Fruit fly (Drosophila melanogaster) whole organism: ENCODE measurements around the gene Npc2h.
A peak's percentile ranks its signal among the peaks of the same experiment; 100 is the strongest.

ENCODE experiments used
- CG8478 ChIP-seq: fragments of >200 bp; optimal IDR thresholded peaks from 2 replicates; lab custom pipeline; 2018; ENCODE audit warnings: inconsistent platforms
- Dll ChIP-seq: fragments of >200 bp; optimal IDR thresholded peaks from 2 replicates; lab custom pipeline; 2017
- EcR ChIP-seq, 2 experiments: fragments of >200 bp; optimal IDR thresholded peaks; 2 replicates each; lab custom pipeline; 2017; ENCODE audit warnings: missing biosample characterization in 2 of 2, missing genetic modification characterization in 2 of 2, missing genetic modification reagents in 2 of 2
- pan ChIP-seq: fragments of >200 bp; optimal IDR thresholded peaks from 2 replicates; lab custom pipeline; 2017
- psq ChIP-seq: fragments of >200 bp; optimal IDR thresholded peaks from 2 replicates; lab custom pipeline; 2017
- usp ChIP-seq: fragments of >200 bp; optimal IDR thresholded peaks from 2 replicates; lab custom pipeline; 2017; ENCODE audit warnings: missing biosample characterization, missing genetic modification characterization, mixed read lengths

Gene Npc2h

dm6 chr3R:30746190-30746589 is at the start of gene Npc2h:
Npc2h (minus strand) TSS chr3R:30746290.
- TF ChIP-seq psq (lab: Kevin White, UChicago) (no peak), pan (lab: Kevin White, UChicago) (no peak), Dll (lab: Kevin White, UChicago) (no peak), usp (no peak), EcR (GFP tag; optimal IDR thresholded peaks at IDR 0.05; lab: Kevin White, UChicago) (no peak), CG8478 (lab: Kevin White, UChicago) (no peak)

- TF ChIP-seq psq (lab: Kevin White, UChicago) (no peak), Dll (lab: Kevin White, UChicago) (peak; percentile 60), usp (no peak), CG8478 (lab: Kevin White, UChicago) (peak; percentile 37), EcR (GFP tag; optimal IDR thresholded peaks at IDR 0.05; lab: Kevin White, UChicago) (no peak)
Measured at dm6 chr3R:30794564-30795313, 48.6 kb upstream of the Npc2h start.

dm6 chr3R:30792959-30793358 is 46.9 kb upstream of the Npc2h start:
- TF ChIP-seq EcR (GFP tag; optimal IDR thresholded peaks at IDR 0.05; lab: Kevin White, UChicago) (no peak), usp (no peak), CG8478 (lab: Kevin White, UChicago) (no peak), psq (lab: Kevin White, UChicago) (no peak), Dll (lab: Kevin White, UChicago) (no peak), pan (lab: Kevin White, UChicago) (no peak)

- no peak for TF ChIP-seq EcR (GFP tag; optimal IDR thresholded peaks at IDR 0.05; lab: Kevin White, UChicago)
- no peak for TF ChIP-seq psq (lab: Kevin White, UChicago)
- TF ChIP-seq pan (lab: Kevin White, UChicago), result no peak
- no peak for TF ChIP-seq usp
- no peak for TF ChIP-seq CG8478 (lab: Kevin White, UChicago)
- no peak for TF ChIP-seq Dll (lab: Kevin White, UChicago)
Measured at dm6 chr3R:30789363-30789762, 43.3 kb upstream of the Npc2h start.

- no peak for TF ChIP-seq Dll (lab: Kevin White, UChicago)
- no peak for TF ChIP-seq CG8478 (lab: Kevin White, UChicago)
- no peak for TF ChIP-seq psq (lab: Kevin White, UChicago)
- TF ChIP-seq EcR (GFP tag; optimal IDR thresholded peaks at IDR 0.05; lab: Kevin White, UChicago), result no peak
- TF ChIP-seq pan (lab: Kevin White, UChicago), result no peak
- no peak for TF ChIP-seq usp
Measured at dm6 chr3R:30782553-30782952, 36.5 kb upstream of the Npc2h start.

- TF ChIP-seq pan (lab: Kevin White, UChicago), result no peak
- no peak for TF ChIP-seq psq (lab: Kevin White, UChicago)
- no peak for TF ChIP-seq usp
- peak; percentile 38 for TF ChIP-seq Dll (lab: Kevin White, UChicago)
- peak in 1 of 2 experiments; percentile 25 for TF ChIP-seq EcR (GFP tag; optimal IDR thresholded peaks at IDR 0.05; lab: Kevin White, UChicago)
- TF ChIP-seq CG8478 (lab: Kevin White, UChicago), result no peak
Measured at dm6 chr3R:30781661-30782120, 35.6 kb upstream of the Npc2h start.

dm6 chr3R:30781116-30781515 is 35.0 kb upstream of the Npc2h start:
- TF ChIP-seq CG8478 (lab: Kevin White, UChicago) (no peak), usp (no peak), psq (lab: Kevin White, UChicago) (no peak), EcR (GFP tag; optimal IDR thresholded peaks at IDR 0.05; lab: Kevin White, UChicago) (no peak), Dll (lab: Kevin White, UChicago) (no peak), pan (lab: Kevin White, UChicago) (no peak)

dm6 chr3R:30780451-30780850 is 34.4 kb upstream of the Npc2h start:
- TF ChIP-seq CG8478 (lab: Kevin White, UChicago) (no peak), EcR (GFP tag; optimal IDR thresholded peaks at IDR 0.05; lab: Kevin White, UChicago) (no peak), pan (lab: Kevin White, UChicago) (no peak)

- TF ChIP-seq CG8478 (lab: Kevin White, UChicago), result no peak
- no peak for TF ChIP-seq usp
- TF ChIP-seq pan (lab: Kevin White, UChicago), result no peak
- no peak for TF ChIP-seq Dll (lab: Kevin White, UChicago)
- TF ChIP-seq EcR (GFP tag; optimal IDR thresholded peaks at IDR 0.05; lab: Kevin White, UChicago), result no peak
- TF ChIP-seq psq (lab: Kevin White, UChicago), result no peak
Measured at dm6 chr3R:30779257-30779656, 33.2 kb upstream of the Npc2h start.

dm6 chr3R:30775933-30776332 is 29.8 kb upstream of the Npc2h start:
- no peak for TF ChIP-seq pan (lab: Kevin White, UChicago)
- TF ChIP-seq Dll (lab: Kevin White, UChicago), result no peak
- TF ChIP-seq EcR (GFP tag; optimal IDR thresholded peaks at IDR 0.05; lab: Kevin White, UChicago), result no peak
- no peak for TF ChIP-seq psq (lab: Kevin White, UChicago)
- no peak for TF ChIP-seq usp
- TF ChIP-seq CG8478 (lab: Kevin White, UChicago), result no peak

- no peak for TF ChIP-seq Dll (lab: Kevin White, UChicago)
- no peak for TF ChIP-seq CG8478 (lab: Kevin White, UChicago)
- TF ChIP-seq EcR (GFP tag; optimal IDR thresholded peaks at IDR 0.05; lab: Kevin White, UChicago), result no peak
- no peak for TF ChIP-seq psq (lab: Kevin White, UChicago)
- no peak for TF ChIP-seq pan (lab: Kevin White, UChicago)
- TF ChIP-seq usp, result no peak
Measured at dm6 chr3R:30775249-30775648, 29.2 kb upstream of the Npc2h start.
